Fruit fly (Drosophila melanogaster) whole organism, embryonic: ENCODE measurements around the gene CG6739.

Experiments
- Aef1 ChIP-seq: fragments of 200-800 bp; sonication (Bioruptor generic); IDR thresholded peaks from 3 replicates; pipeline ENCODE4 v1.3.6; 2022; ENCODE audit warnings: missing biosample characterization, missing genetic modification characterization
- B-H1 ChIP-seq: fragments of 200-800 bp; sonication (Bioruptor generic); IDR thresholded peaks from 3 replicates; pipeline ENCODE4 v1.3.6; 2022; ENCODE audit warnings: missing biosample characterization, missing genetic modification characterization
- Blimp-1 ChIP-seq: fragments of 200-800 bp; sonication (Bioruptor generic); optimal IDR thresholded peaks from 3 replicates; lab custom pipeline; 2018; ENCODE audit warnings: missing biosample characterization, missing genetic modification characterization, mild to moderate bottlenecking, moderate library complexity, missing genetic modification reagents
- CG10431 ChIP-seq: fragments of 200-800 bp; sonication (Bioruptor generic); optimal IDR thresholded peaks from 3 replicates; lab custom pipeline; 2018; ENCODE audit warnings: missing biosample characterization, mild to moderate bottlenecking, missing genetic modification characterization
- CG11093 ChIP-seq: fragments of 200-800 bp; sonication (Bioruptor generic); IDR thresholded peaks from 3 replicates; pipeline ENCODE4 v1.3.6; 2022; ENCODE audit warnings: missing biosample characterization, missing genetic modification characterization
- CG13123 ChIP-seq: fragments of 200-800 bp; sonication (Bioruptor generic); optimal IDR thresholded peaks from 2 replicates; lab custom pipeline; 2016; ENCODE audit warnings: missing biosample characterization, missing genetic modification characterization
- CG15011 ChIP-seq: fragments of 200-800 bp; sonication (Bioruptor generic); optimal IDR thresholded peaks from 3 replicates; lab custom pipeline; 2018; ENCODE audit warnings: missing biosample characterization, mild to moderate bottlenecking, missing genetic modification characterization
- CG15601 ChIP-seq: fragments of 200-800 bp; sonication (Bioruptor generic); optimal IDR thresholded peaks from 3 replicates; lab custom pipeline; 2019; ENCODE audit warnings: missing biosample characterization, mild to moderate bottlenecking, missing genetic modification characterization, moderate library complexity
- CG1603 ChIP-seq: fragments of 200-800 bp; sonication (Bioruptor generic); optimal IDR thresholded peaks from 2 replicates; lab custom pipeline; 2019; ENCODE audit warnings: missing biosample characterization, mild to moderate bottlenecking, missing genetic modification characterization, moderate library complexity
- CG18011 ChIP-seq: fragments of 200-800 bp; sonication (Bioruptor generic); optimal IDR thresholded peaks from 2 replicates; lab custom pipeline; 2017; ENCODE audit warnings: missing biosample characterization, missing genetic modification characterization, mild to moderate bottlenecking, moderate library complexity, missing genotype
- CG2199 ChIP-seq: fragments of 200-800 bp; sonication (Bioruptor generic); IDR thresholded peaks from 3 replicates; pipeline ENCODE4 v1.3.6; 2022; ENCODE audit warnings: missing biosample characterization, missing genetic modification characterization
- CG33557 ChIP-seq: fragments of 200-800 bp; sonication (Bioruptor generic); optimal IDR thresholded peaks from 2 replicates; lab custom pipeline; 2019; ENCODE audit warnings: missing biosample characterization, mild to moderate bottlenecking, missing genetic modification characterization, moderate library complexity
- CG3995 ChIP-seq: fragments of 200-800 bp; sonication (Bioruptor generic); optimal IDR thresholded peaks from 3 replicates; lab custom pipeline; 2016; ENCODE audit warnings: missing biosample characterization, missing genetic modification characterization
- CG4820 ChIP-seq: fragments of 200-800 bp; sonication (Bioruptor generic); optimal IDR thresholded peaks from 3 replicates; lab custom pipeline; 2016; ENCODE audit warnings: missing biosample characterization, missing genetic modification characterization
- CG8089 ChIP-seq: fragments of 200-800 bp; sonication (Bioruptor generic); optimal IDR thresholded peaks from 3 replicates; lab custom pipeline; 2016; ENCODE audit warnings: missing biosample characterization, missing genetic modification characterization
- CG8281 ChIP-seq: fragments of 200-800 bp; sonication (Bioruptor generic); optimal IDR thresholded peaks from 2 replicates; lab custom pipeline; 2018; ENCODE audit warnings: missing biosample characterization, mild to moderate bottlenecking, missing genetic modification characterization, moderate library complexity
- CkIIα-i1 ChIP-seq: fragments of 200-800 bp; sonication (Bioruptor generic); IDR thresholded peaks from 2 replicates; pipeline ENCODE4 v1.3.6; 2022; ENCODE audit warnings: missing biosample characterization, missing genetic modification characterization
- CoRest ChIP-seq: fragments of 200-800 bp; sonication (Bioruptor generic); optimal IDR thresholded peaks from 3 replicates; lab custom pipeline; 2018; ENCODE audit warnings: missing biosample characterization, mild to moderate bottlenecking, missing genetic modification characterization, moderate library complexity
- Dbx ChIP-seq: fragments of 200-800 bp; sonication (Bioruptor generic); IDR thresholded peaks from 3 replicates; pipeline ENCODE4 v1.3.6; 2022; ENCODE audit warnings: missing biosample characterization, missing genetic modification characterization
- Dfd ChIP-seq, 2 experiments: fragments of >200 bp; optimal IDR thresholded peaks; 2 replicates each; lab custom pipeline; 2017; ENCODE audit warnings: missing biosample characterization in 2 of 2, missing genetic modification characterization in 2 of 2
- Dref ChIP-seq: fragments of 200-800 bp; sonication (Bioruptor generic); IDR thresholded peaks from 2 replicates; pipeline ENCODE4 v1.3.6; 2022; ENCODE audit warnings: missing biosample characterization, missing genetic modification characterization
- Hr78 ChIP-seq, 2 experiments: fragments of 200-800 bp in 1 of 2; fragments of >200 bp in 1 of 2; sonication (Bioruptor generic) in 1 of 2; optimal IDR thresholded peaks; 2 replicates each; lab custom pipeline; 2017 to 2019; ENCODE audit warnings: missing biosample characterization in 2 of 2, missing genetic modification characterization in 2 of 2, mild to moderate bottlenecking in 1 of 2, moderate library complexity in 1 of 2
- Mrtf ChIP-seq: fragments of 200-800 bp; sonication (Bioruptor generic); IDR thresholded peaks from 3 replicates; pipeline ENCODE4 v1.3.6; 2022; ENCODE audit warnings: missing biosample characterization, missing genetic modification characterization
- NFAT ChIP-seq: fragments of 200-800 bp; sonication (Bioruptor generic); IDR thresholded peaks from 2 replicates; pipeline ENCODE4 v1.3.6; 2022; ENCODE audit warnings: missing biosample characterization, missing genetic modification characterization
- TFAM ChIP-seq: fragments of 200-800 bp; sonication (Bioruptor generic); optimal IDR thresholded peaks from 2 replicates; lab custom pipeline; 2017; ENCODE audit warnings: missing biosample characterization, missing genetic modification characterization, inconsistent platforms
- ab ChIP-seq: fragments of 200-800 bp; sonication (Bioruptor generic); optimal IDR thresholded peaks from 2 replicates; lab custom pipeline; 2016; ENCODE audit warnings: missing biosample characterization, missing genetic modification characterization
- bowl ChIP-seq: fragments of 200-800 bp; sonication (Bioruptor generic); IDR thresholded peaks from 2 replicates; pipeline ENCODE4 v1.3.6; 2022; ENCODE audit warnings: missing biosample characterization, missing genetic modification characterization
- cas ChIP-seq: fragments of 200-800 bp; sonication (Bioruptor generic); IDR thresholded peaks from 2 replicates; pipeline ENCODE4 v1.3.6; 2022; ENCODE audit warnings: missing biosample characterization, missing genetic modification characterization
- ci ChIP-seq: fragments of 200-800 bp; sonication (Bioruptor generic); IDR thresholded peaks from 3 replicates; pipeline ENCODE4 v1.3.6; 2022; ENCODE audit warnings: missing biosample characterization, missing genetic modification characterization
- dpn ChIP-seq, 2 experiments: fragments of 200-800 bp; sonication (Bioruptor generic); optimal IDR thresholded peaks; 3 replicates each; lab custom pipeline; 2016; ENCODE audit warnings: missing biosample characterization in 2 of 2, missing genetic modification characterization in 2 of 2
- fru ChIP-seq: fragments of >200 bp; optimal IDR thresholded peaks from 2 replicates; lab custom pipeline; 2017
- grn ChIP-seq: fragments of 200-800 bp; sonication (Bioruptor generic); optimal IDR thresholded peaks from 3 replicates; lab custom pipeline; 2017; ENCODE audit warnings: missing biosample characterization, missing genetic modification characterization
- gsb ChIP-seq: fragments of 200-800 bp; sonication (Bioruptor generic); IDR thresholded peaks from 2 replicates; pipeline ENCODE4 v1.3.6; 2022; ENCODE audit warnings: missing biosample characterization, missing genetic modification characterization
- kah ChIP-seq: fragments of 200-800 bp; sonication (Bioruptor generic); optimal IDR thresholded peaks from 2 replicates; lab custom pipeline; 2018; ENCODE audit warnings: missing biosample characterization, mild to moderate bottlenecking, missing genetic modification characterization
- lbe ChIP-seq: fragments of 200-800 bp; sonication (Bioruptor generic); optimal IDR thresholded peaks from 2 replicates; lab custom pipeline; 2016; ENCODE audit warnings: missing biosample characterization, mild to moderate bottlenecking, missing genetic modification characterization
- lov ChIP-seq, 2 experiments: fragments of 200-800 bp in 1 of 2; fragments of >200 bp in 1 of 2; sonication (Bioruptor generic) in 1 of 2; IDR thresholded peaks in 1 of 2; optimal IDR thresholded peaks in 1 of 2; 2 replicates in 1 of 2; 3 replicates in 1 of 2; pipeline versions ENCODE4 v1.3.6 to Lab custom; 2017 to 2022; ENCODE audit warnings: missing biosample characterization in 1 of 2, missing genetic modification characterization in 1 of 2
- nerfin-2 ChIP-seq: fragments of 200-800 bp; sonication (Bioruptor generic); IDR thresholded peaks from 2 replicates; pipeline ENCODE4 v1.3.6; 2022; ENCODE audit warnings: missing biosample characterization, missing genetic modification characterization; ENCODE audit not compliant: partially characterized antibody
- sc ChIP-seq, 3 experiments: fragments of >200 bp in 2 of 3; fragments of 200-800 bp in 1 of 3; sonication (Bioruptor generic) in 1 of 3; optimal IDR thresholded peaks; 2 replicates in 2 of 3; 3 replicates in 1 of 3; lab custom pipeline; 2017; ENCODE audit warnings: mild to moderate bottlenecking in 1 of 3, missing biosample characterization in 1 of 3, missing genetic modification characterization in 1 of 3, missing genetic modification reagents in 1 of 3
- sens ChIP-seq: fragments of 200-800 bp; sonication (Bioruptor generic); peaks from one replicate; lab custom pipeline; 2016; ENCODE audit warnings: missing biosample characterization, missing genetic modification characterization
- slbo ChIP-seq: fragments of 200-800 bp; sonication (Bioruptor generic); IDR thresholded peaks from 2 replicates; pipeline ENCODE4 v1.3.6; 2022; ENCODE audit warnings: missing biosample characterization, missing genetic modification characterization
- stc ChIP-seq: fragments of 200-800 bp; sonication (Bioruptor generic); IDR thresholded peaks from 2 replicates; pipeline ENCODE4 v1.3.6; 2022; ENCODE audit warnings: missing biosample characterization, missing genetic modification characterization
- tll ChIP-seq, 2 experiments: fragments of 200-800 bp in 1 of 2; fragments of >200 bp in 1 of 2; sonication (Bioruptor generic) in 1 of 2; optimal IDR thresholded peaks; 2 replicates each; lab custom pipeline; 2017 to 2019; ENCODE audit warnings: missing biosample characterization in 2 of 2, missing genetic modification characterization in 2 of 2, mild to moderate bottlenecking in 1 of 2, moderate library complexity in 1 of 2
- trh ChIP-seq: fragments of 200-800 bp; sonication (Bioruptor generic); optimal IDR thresholded peaks from 2 replicates; lab custom pipeline; 2016; ENCODE audit warnings: missing biosample characterization, missing genetic modification characterization
- zen ChIP-seq: fragments of 200-800 bp; sonication (Bioruptor generic); optimal IDR thresholded peaks from 3 replicates; lab custom pipeline; 2018; ENCODE audit warnings: missing biosample characterization, mild to moderate bottlenecking, missing genetic modification characterization, moderate library complexity

Gene CG6739

DNA sequence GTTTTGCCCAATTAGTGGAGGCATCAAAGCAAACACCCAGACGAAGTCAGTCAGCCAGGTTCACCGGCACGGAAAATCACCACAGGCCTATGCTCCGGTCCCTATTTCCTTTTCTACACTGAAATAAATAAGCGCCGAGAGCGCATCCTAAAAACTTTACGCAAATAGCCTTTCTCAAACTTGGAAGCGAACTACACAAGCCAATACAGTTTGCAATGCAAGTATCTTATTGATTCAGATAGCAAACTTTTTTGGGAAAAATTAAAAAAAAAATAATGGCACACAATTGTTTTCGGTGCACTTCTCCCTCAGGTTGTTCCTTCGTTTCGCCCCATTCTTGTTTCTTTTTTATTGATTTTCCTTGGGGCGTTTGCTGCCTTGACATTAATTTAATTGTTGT, 43.3 kb upstream of the CG6739 start (continued):
- 0 out of 2 replicates have a peak, but pooled peaks have one; percentile 37 for TF ChIP-seq stc
- TF ChIP-seq CG18011, result peak; percentile 32
- TF ChIP-seq CkIIα-i1, result no peak
- TF ChIP-seq CG15601 (tag; lab: Kevin White, UChicago), result peak; percentile 63
- TF ChIP-seq dpn (GFP tag; optimal IDR thresholded peaks at IDR 0.05; lab: Kevin White, UChicago), result peak; percentile 74 to 79
- TF ChIP-seq gsb (GFP tag; lab: Robert Waterston, UW), result no peak
- peak; percentile 83; the same call in 2 of the 3 replicates for TF ChIP-seq CG2199
- TF ChIP-seq TFAM (GFP tag; lab: Kevin White, UChicago), result no peak
- no peak for TF ChIP-seq lbe (GFP tag; lab: Kevin White, UChicago)
- peak; percentile 43 for TF ChIP-seq ab (GFP tag; lab: Kevin White, UChicago)
- peak; percentile 69 for TF ChIP-seq slbo
- peak; percentile 36 for TF ChIP-seq zen (tag; lab: Kevin White, UChicago)
- TF ChIP-seq Blimp-1 (GFP tag; lab: Kevin White, UChicago), result peak; percentile 52
- peak; percentile 62; the same call in 2 of the 3 replicates for TF ChIP-seq Mrtf (GFP tag; lab: Robert Waterston, UW)
- peak; percentile 44; the same call in 1 of the 3 replicates for TF ChIP-seq B-H1 (GFP tag; lab: Robert Waterston, UW)
- no peak for TF ChIP-seq Dref (GFP tag; lab: Robert Waterston, UW)
- TF ChIP-seq lov (optimal IDR thresholded peaks at IDR 0.05; lab: Kevin White, UChicago), result no peak
- 0 out of 3 replicates have a peak, but pooled peaks have one; percentile 12 for TF ChIP-seq lov (GFP tag; IDR thresholded peaks at IDR 0.05; lab: Robert Waterston, UW)
- peak; percentile 70 for TF ChIP-seq CG13123 (GFP tag; lab: Kevin White, UChicago)
- TF ChIP-seq tll (GFP tag; optimal IDR thresholded peaks at IDR 0.05; lab: Kevin White, UChicago), result no peak
- TF ChIP-seq ci (GFP tag; lab: Robert Waterston, UW), result peak; percentile 80
- TF ChIP-seq CG8089 (GFP tag; lab: Kevin White, UChicago), result peak; percentile 54
- no peak for TF ChIP-seq fru (lab: Kevin White, UChicago)
- no peak for TF ChIP-seq nerfin-2 (GFP tag; lab: Robert Waterston, UW)
- no peak for TF ChIP-seq Dfd (GFP tag; optimal IDR thresholded peaks at IDR 0.05; lab: Kevin White, UChicago)
- TF ChIP-seq sc (optimal IDR thresholded peaks at IDR 0.05; lab: Kevin White, UChicago), result no peak
- no peak for TF ChIP-seq sc (GFP tag; optimal IDR thresholded peaks at IDR 0.05; lab: Kevin White, UChicago)
- TF ChIP-seq CG11093 (GFP tag; lab: Robert Waterston, UW), result peak; percentile 46; the same call in 1 of the 3 replicates
- peak; percentile 69 for TF ChIP-seq CoRest
- peak in 1 of 2 experiments; percentile 37 for TF ChIP-seq Hr78 (GFP tag; optimal IDR thresholded peaks at IDR 0.05; lab: Kevin White, UChicago)
- peak; percentile 41 for TF ChIP-seq trh
- 0 out of 3 replicates have a peak, but pooled peaks have one; percentile 41 for TF ChIP-seq Aef1 (GFP tag; lab: Robert Waterston, UW)
- TF ChIP-seq CG1603 (tag; lab: Kevin White, UChicago), result peak; percentile 42
- TF ChIP-seq cas (GFP tag; lab: Robert Waterston, UW), result no peak
- 0 out of 2 replicates have a peak, but pooled peaks have one; percentile 24 for TF ChIP-seq NFAT
- TF ChIP-seq bowl (GFP tag; lab: Robert Waterston, UW), result no peak
- peak; percentile 38; the same call in 1 of the 3 replicates for TF ChIP-seq Dbx (GFP tag; lab: Robert Waterston, UW)
- TF ChIP-seq CG15011, result peak; percentile 6
- no peak for TF ChIP-seq grn (GFP tag; lab: Kevin White, UChicago)
- peak; percentile 98 for TF ChIP-seq sens (GFP tag; lab: Kevin White, UChicago)
- TF ChIP-seq CG4820 (GFP tag; lab: Kevin White, UChicago), result peak; percentile 78
- no peak for TF ChIP-seq CG33557 (GFP tag; lab: Kevin White, UChicago)
- no peak for TF ChIP-seq CG8281 (tag; lab: Kevin White, UChicago)
- peak; percentile 19 for TF ChIP-seq CG10431 (GFP tag; lab: Kevin White, UChicago)
- no peak for TF ChIP-seq CG3995
- peak; percentile 30 for TF ChIP-seq kah (GFP tag; lab: Kevin White, UChicago)
- TF ChIP-seq, all 482 proteins: peak for 315
